Fruit fly (Drosophila melanogaster) Kc167 (cell line): Measurements from ENCODE around the gene CG13713.

ENCODE experiments used
- Myc ChIP-seq: fragments of >200 bp; optimal IDR thresholded peaks from 2 replicates; lab custom pipeline; 2017; ENCODE audit warnings: missing external identifiers
- Sin3A ChIP-seq: fragments of >200 bp; optimal IDR thresholded peaks from 2 replicates; lab custom pipeline; 2018; ENCODE audit warnings: missing external identifiers
- h ChIP-seq: fragments of >200 bp; optimal IDR thresholded peaks from 3 replicates; lab custom pipeline; 2018; ENCODE audit warnings: missing external identifiers
- insv ChIP-seq: fragments of >200 bp; optimal IDR thresholded peaks from 3 replicates; lab custom pipeline; 2018; ENCODE audit warnings: missing external identifiers
- psq ChIP-seq: fragments of >200 bp; optimal IDR thresholded peaks from 2 replicates; lab custom pipeline; 2017; ENCODE audit warnings: missing external identifiers
- ttk ChIP-seq: sonication (Bioruptor generic); optimal IDR thresholded peaks from 2 replicates; lab custom pipeline; 2017; ENCODE audit warnings: missing external identifiers

CG13713 gene

DNA sequence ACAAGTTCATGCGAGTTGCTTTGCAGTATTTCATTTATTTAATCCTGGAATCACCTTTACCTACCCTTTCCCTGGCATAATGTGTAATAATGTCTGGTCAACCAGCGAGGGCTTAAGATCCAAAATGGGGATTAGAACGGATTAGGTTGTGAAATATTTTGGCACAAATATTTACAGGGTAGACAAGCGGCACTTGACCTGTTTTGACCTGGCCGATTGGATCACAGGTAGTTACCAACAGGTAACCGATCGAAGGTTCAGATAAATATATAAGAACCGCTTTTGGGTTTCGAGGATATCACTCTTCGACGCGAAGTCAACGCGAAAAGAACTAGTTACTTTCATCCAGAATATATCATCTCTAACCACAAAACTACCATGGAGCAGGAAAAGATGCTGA is at the start of gene CG13713:
Gene CG13713, plus strand, starts transcription at position 301 of the 400 bp plus-strand sequence.
- TF ChIP-seq Myc, result no peak
- no peak for TF ChIP-seq Sin3A (lab: Kevin White, UChicago)
- no peak for TF ChIP-seq ttk (lab: Kevin White, UChicago)
- no peak for TF ChIP-seq h (lab: Kevin White, UChicago)
- TF ChIP-seq insv (lab: Kevin White, UChicago), result no peak
- no peak for TF ChIP-seq psq (lab: Kevin White, UChicago)

DNA sequence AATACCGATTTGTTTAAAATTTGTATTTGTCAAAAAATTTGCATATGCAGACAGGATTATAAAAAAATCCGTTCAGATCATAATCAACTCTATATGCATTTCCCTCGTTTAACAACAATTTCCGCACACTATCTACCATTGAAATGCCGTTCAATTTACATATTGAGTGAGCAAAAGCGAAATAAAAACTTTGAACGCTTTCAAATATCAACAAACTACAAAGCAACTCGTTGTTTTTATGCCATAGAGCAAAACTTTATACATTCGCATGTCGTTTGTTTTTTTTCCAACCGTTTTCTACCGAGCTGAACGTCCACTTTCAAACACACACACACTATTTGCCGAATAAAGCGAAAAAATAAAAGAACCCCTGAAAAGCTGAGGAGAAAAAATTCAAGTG is 49.4 kb upstream of the CG13713 start, which contains the start of gene TTLL1B:
Gene TTLL1B, plus strand, starts transcription at position 301 of the 400 bp plus-strand sequence.
- TF ChIP-seq h (lab: Kevin White, UChicago) (no peak), insv (lab: Kevin White, UChicago) (no peak), Myc (no peak), psq (lab: Kevin White, UChicago) (no peak), ttk (lab: Kevin White, UChicago) (no peak), Sin3A (lab: Kevin White, UChicago) (no peak)

DNA sequence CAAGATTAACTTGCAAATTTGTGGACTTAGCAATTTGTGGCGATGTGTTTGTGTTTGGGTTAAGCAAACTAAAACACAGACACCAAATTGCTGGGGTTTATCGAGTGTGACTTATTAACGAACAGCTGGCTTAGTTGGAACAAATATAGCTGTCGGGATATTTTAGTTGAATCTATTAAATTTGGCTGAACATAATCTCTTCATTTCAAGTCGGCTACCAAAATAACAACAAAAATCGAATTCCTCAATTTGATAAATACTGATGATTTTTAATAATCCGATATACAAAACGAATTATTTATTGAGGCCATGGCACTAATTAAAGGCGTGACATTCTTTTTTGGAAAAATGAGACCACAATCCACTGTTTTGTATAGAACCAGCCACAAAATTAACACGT is 30.1 kb upstream of the CG13713 start, which contains the start of gene CG32236:
Gene CG32236, minus strand, starts transcription at position 101 of the 400 bp plus-strand sequence.
- no peak for TF ChIP-seq Myc
- TF ChIP-seq Sin3A (lab: Kevin White, UChicago), result no peak
- TF ChIP-seq ttk (lab: Kevin White, UChicago), result no peak
- TF ChIP-seq psq (lab: Kevin White, UChicago), result no peak

DNA sequence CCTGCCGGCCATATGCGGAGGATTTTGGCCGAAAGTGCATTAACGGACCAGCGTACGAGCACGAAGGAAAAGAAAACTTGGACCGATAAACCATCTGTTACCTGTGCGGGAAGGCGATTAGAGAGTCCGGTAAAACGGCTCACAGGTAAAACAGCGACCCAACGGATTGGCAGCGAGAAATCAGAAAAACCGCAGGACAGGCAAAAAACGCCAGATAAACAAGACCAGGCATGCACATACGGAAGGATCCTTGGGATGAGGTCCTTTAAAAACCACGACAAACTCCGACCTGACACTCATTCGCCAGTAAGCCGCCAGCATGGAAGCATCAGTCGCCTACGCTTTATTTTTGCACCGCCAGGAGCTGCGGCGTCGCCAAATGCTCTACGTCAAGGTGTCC is 19.9 kb upstream of the CG13713 start, which contains the start of gene CG34266:
Gene CG34266, plus strand, starts transcription at position 301 of the 400 bp plus-strand sequence.
- TF ChIP-seq Sin3A (lab: Kevin White, UChicago) (no peak), ttk (lab: Kevin White, UChicago) (no peak), psq (lab: Kevin White, UChicago) (no peak), insv (lab: Kevin White, UChicago) (no peak), h (lab: Kevin White, UChicago) (no peak), Myc (no peak)

DNA sequence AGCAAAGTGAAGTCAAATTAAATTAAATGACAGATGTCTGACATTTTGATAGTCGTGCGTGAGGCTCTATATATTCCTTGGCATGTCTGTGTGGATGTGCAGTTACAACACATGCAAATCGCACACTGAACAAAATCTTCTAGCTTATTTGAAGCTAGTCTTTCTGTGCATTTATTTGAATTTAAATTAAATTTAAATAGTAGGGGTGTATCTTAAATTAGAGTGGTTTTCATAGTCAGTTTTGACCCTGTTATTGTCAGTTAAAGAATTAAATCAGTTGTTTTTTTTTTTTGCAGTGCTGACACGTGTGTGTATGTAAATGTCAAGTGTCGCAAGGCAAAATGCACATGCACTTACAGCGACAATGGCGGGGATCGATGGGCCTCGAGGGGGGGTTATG is 18.3 kb upstream of the CG13713 start:
- TF ChIP-seq psq (lab: Kevin White, UChicago), result no peak
- TF ChIP-seq h (lab: Kevin White, UChicago), result no peak
- no peak for TF ChIP-seq Sin3A (lab: Kevin White, UChicago)

DNA sequence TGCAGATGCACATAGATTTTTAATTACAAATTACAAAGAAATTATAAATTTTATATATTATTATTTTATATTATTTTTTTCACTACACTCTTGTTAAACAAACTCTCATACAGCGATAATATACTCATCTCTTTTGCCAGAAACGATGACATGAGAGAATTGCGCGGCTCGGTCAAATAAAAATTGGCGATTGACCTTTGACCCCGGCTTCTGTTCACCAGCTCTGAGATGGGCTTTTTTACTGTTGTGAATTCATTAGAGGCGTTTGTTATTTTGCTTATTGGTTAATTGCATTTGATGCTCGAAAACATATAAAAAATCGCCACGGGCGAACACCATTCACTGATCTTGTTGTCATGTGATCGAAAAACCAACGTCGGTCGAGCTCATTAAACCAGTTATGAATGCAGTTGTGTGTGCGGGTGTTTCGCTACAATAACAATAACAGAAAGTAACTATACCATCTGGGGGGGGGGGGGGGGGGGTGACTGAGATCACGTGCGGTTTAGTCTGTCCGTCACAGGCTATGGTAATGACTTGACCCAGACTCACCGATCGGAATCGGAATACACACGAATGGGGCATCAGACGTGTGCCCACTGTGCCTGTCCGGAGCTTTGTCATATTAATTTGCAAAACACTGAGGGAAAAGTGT is 12.7 kb upstream of the CG13713 start:
- TF ChIP-seq psq (lab: Kevin White, UChicago) (no peak), ttk (lab: Kevin White, UChicago) (no peak)

DNA sequence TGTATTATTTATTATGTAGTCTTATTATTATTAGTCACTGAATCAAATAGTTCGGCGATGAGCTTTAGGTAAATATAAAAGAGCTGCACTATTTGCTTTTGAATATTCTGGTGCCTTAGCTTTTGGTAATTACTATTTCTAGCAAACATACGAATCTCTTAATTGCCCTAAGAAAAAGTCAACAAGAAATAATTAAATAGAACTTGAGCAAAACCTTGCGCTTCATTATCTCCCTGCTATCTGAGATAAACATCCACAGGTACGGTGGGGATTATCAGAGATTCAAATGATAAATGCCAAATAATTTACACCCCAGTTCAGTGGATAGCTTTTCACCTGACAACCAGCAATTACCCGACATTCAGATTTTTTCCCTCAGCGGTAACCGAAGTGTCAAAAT is 11.4 kb upstream of the CG13713 start:
- TF ChIP-seq ttk (lab: Kevin White, UChicago) (no peak), psq (lab: Kevin White, UChicago) (no peak), Myc (no peak), h (lab: Kevin White, UChicago) (no peak), Sin3A (lab: Kevin White, UChicago) (no peak), insv (lab: Kevin White, UChicago) (no peak)

DNA sequence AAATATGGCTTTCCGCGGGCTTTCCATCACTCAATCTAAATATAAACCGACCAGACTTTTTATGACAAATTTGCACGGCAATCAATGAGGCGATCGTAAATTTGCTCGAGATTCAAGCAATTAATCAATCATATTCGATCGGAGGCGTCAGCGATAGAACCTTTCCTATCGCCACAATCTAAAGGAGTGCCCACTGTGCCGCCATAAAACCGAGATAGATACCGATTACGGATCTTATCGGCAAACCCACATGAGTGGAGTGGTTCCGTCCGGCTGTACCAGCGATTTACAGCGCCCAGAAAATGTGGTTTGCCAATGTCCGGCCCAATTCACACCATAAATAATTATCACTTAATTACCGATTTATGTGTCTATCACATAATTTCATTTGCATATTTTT is 10.8 kb upstream of the CG13713 start:
- TF ChIP-seq ttk (lab: Kevin White, UChicago) (no peak), insv (lab: Kevin White, UChicago) (no peak), psq (lab: Kevin White, UChicago) (no peak), Sin3A (lab: Kevin White, UChicago) (no peak), h (lab: Kevin White, UChicago) (no peak), Myc (no peak)

DNA sequence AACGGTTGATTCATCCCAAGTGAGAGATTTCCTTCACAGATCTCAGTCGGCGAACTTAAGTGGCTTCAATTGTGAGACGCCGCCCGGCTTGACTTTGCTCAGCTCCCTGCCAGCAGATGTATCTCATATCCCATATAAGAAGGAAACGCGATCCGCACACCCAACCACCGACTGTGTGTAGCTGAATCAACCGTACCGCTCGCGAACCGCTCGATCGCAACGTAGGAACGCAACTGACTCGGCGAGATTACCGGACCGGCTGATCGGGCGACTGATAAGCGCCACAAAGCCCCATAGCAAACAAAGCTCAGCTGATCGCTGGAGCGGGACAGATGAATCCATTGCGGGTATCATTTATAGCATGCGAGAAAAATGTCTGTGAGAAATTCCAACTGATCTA is 10.3 kb upstream of the CG13713 start, which contains the start of gene axo:
Gene axo, minus strand, starts transcription at position 185 of the 400 bp plus-strand sequence.
- no peak for TF ChIP-seq psq (lab: Kevin White, UChicago)

DNA sequence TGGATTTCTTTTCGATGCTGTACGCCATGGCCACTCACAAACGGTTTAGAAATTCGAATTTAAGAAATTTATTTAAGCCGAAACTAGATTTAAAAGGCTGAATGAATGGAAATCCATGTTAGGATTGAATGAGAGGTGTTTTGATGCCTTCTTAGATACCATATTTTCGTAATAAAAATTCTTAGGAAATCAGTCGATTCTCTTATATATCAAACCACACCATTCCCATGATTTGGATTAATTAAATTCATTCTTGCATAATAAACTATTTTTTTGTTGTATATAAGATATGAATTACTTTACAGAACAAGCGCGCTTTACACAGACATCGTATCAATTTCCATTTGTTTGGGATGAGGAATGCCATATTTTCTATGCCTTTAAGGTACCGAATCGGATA is 8.7 kb upstream of the CG13713 start, which contains the start of gene CG7514:
Gene CG7514, minus strand, starts transcription at position 101 of the 400 bp plus-strand sequence.
- TF ChIP-seq Myc, result no peak

DNA sequence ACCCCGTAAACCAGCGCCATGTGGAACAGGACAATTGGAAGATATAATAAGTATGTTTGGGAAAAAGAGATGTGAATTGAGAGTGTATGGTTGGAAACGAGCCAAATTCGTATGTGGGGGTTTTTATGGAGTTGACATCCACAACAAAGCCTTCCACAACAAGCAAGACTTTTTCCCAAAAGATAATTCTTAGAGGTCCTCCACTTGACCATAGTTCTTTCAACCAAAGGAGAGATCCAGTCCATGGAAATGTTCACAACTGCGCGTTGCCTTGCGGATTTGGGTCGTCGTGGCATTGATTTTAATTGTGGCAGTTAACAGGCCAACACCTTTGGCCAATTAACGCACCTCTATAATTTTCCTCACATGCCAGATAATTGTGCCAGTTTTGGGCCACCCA is 7.4 kb upstream of the CG13713 start, which contains the start of gene CG18418:
Gene CG18418, minus strand, starts transcription at position 101 of the 400 bp plus-strand sequence.
- no peak for TF ChIP-seq Myc
- no peak for TF ChIP-seq h (lab: Kevin White, UChicago)
- TF ChIP-seq ttk (lab: Kevin White, UChicago), result no peak
- TF ChIP-seq Sin3A (lab: Kevin White, UChicago), result no peak
- TF ChIP-seq insv (lab: Kevin White, UChicago), result no peak
- TF ChIP-seq psq (lab: Kevin White, UChicago), result no peak

DNA sequence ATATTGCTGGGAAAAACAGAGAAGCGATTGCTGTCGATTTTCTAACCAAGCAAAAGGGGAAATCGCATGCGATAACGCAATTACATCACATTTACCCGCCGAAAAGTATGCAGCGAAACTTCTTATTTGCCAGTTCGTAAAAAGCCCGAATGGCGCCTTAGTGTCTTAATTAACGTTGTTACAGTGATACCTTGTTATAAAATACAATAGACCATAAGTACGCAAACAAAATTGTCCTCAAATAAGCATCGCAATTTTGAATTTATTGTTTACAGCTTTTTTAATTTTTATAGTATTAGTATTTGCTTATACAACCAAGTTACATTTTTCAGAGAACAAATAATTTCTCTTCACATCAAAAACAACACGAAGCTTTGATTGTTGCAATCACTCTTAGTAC is 6.7 kb upstream of the CG13713 start:
- TF ChIP-seq insv (lab: Kevin White, UChicago) (no peak), Sin3A (lab: Kevin White, UChicago) (no peak), psq (lab: Kevin White, UChicago) (no peak), Myc (no peak), h (lab: Kevin White, UChicago) (no peak), ttk (lab: Kevin White, UChicago) (no peak)

DNA sequence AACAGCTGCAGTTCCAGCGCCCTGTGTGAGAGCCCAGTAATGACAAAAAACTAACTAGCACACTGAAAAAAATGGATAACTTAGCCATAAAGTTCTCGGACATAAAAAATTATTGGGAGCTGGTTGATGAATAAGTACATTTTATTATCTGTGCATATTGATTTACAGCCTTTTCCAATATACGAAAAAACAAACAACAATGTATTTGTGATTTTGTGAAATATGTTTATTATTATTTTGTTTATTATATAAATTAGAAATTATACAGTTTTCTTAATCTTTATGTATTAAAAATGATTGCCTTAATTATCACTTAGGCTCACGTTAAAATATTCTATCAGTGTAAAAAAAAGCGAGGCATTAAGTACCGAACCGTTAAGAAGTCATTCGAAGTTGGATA is 5.6 kb upstream of the CG13713 start:
- TF ChIP-seq psq (lab: Kevin White, UChicago) (no peak), insv (lab: Kevin White, UChicago) (no peak), h (lab: Kevin White, UChicago) (no peak), Myc (no peak), ttk (lab: Kevin White, UChicago) (no peak), Sin3A (lab: Kevin White, UChicago) (no peak)
